Worm (Caenorhabditis elegans) whole organism, midembryonic: ENCODE measurements around the gene nkb-2.

Experiments
- cog-1 ChIP-seq: sonication (generic microtip); optimal IDR thresholded peaks from 2 replicates; lab custom pipeline; 2016; ENCODE audit warnings: missing genetic modification characterization, missing compliant biosample characterization
- flt-1 ChIP-seq: fragments of 200-800 bp; sonication (Bioruptor generic); IDR thresholded peaks from 2 replicates; pipeline ENCODE4 v1.3.6; 2022; ENCODE audit warnings: missing genetic modification characterization, missing compliant biosample characterization
- med-1 ChIP-seq: sonication (generic microtip); optimal IDR thresholded peaks from 2 replicates; lab custom pipeline; 2017; ENCODE audit warnings: missing genetic modification characterization, mild to moderate bottlenecking, missing compliant biosample characterization, antibody characterized with exemption, missing genetic modification reagents; ENCODE audit not compliant: insufficient read depth

ce11 chrIV:10567822-10568221 is 22.9 kb upstream of the nkb-2 start:
- TF ChIP-seq cog-1 (no peak), flt-1 (GFP tag; lab: Robert Waterston, UW) (no peak), med-1 (GFP tag; lab: Kevin White, UChicago) (no peak)
